Fruit fly (Drosophila melanogaster) whole organism, embryonic: ENCODE measurements around the gene cwo.

Experiments used
- CG11696 ChIP-seq: fragments of 200-800 bp; sonication (Bioruptor generic); IDR thresholded peaks from 2 replicates; pipeline ENCODE4 v1.3.6; 2022; ENCODE audit warnings: missing biosample characterization, missing genetic modification characterization
- CG3726 ChIP-seq: fragments of 200-800 bp; sonication (Bioruptor generic); IDR thresholded peaks from 3 replicates; pipeline ENCODE4, ENCODE4 v1.3.6; 2022; ENCODE audit warnings: missing biosample characterization, missing genetic modification characterization
- hth ChIP-seq: fragments of >200 bp; optimal IDR thresholded peaks from 2 replicates; lab custom pipeline; 2017; ENCODE audit warnings: inconsistent platforms
- insv ChIP-seq, 2 experiments: fragments of 200-800 bp; sonication (Bioruptor generic); optimal IDR thresholded peaks; 3 replicates each; lab custom pipeline; 2016 to 2018; ENCODE audit warnings: missing biosample characterization in 2 of 2, missing genetic modification characterization in 2 of 2
- mirr ChIP-seq: fragments of 200-800 bp; sonication (Bioruptor generic); optimal IDR thresholded peaks from 3 replicates; lab custom pipeline; 2018; ENCODE audit warnings: missing biosample characterization, mild to moderate bottlenecking, missing genetic modification characterization

- TF ChIP-seq hth (lab: Kevin White, UChicago) (no peak), CG3726 (GFP tag; lab: Robert Waterston, UW) (no peak), mirr (no peak), CG11696 (GFP tag; lab: Robert Waterston, UW) (no peak), insv (GFP tag; optimal IDR thresholded peaks at IDR 0.05; lab: Kevin White, UChicago) (peak; percentile 95 to 98)
Measured at dm6 chr3R:10377849-10378248, 10.2 kb upstream of the cwo start, which contains the start of gene Rfx.
